Worm (Caenorhabditis elegans) whole organism, midembryonic: ENCODE measurements around the gene srz-56.

Experiments used
- cog-1 ChIP-seq: sonication (generic microtip); optimal IDR thresholded peaks from 2 replicates; lab custom pipeline; 2016; ENCODE audit warnings: missing genetic modification characterization, missing compliant biosample characterization
- ztf-29 ChIP-seq: fragments of 200-800 bp; sonication (Bioruptor generic); IDR thresholded peaks from 2 replicates; pipeline ENCODE4 v1.3.6; 2022; ENCODE audit warnings: missing genetic modification reagents, missing genetic modification characterization, missing compliant biosample characterization

ce11 chrIII:2259329-2259728 is 18.8 kb downstream of the srz-56 start:
- no peak for TF ChIP-seq cog-1
- TF ChIP-seq ztf-29 (GFP tag; lab: Robert Waterston, UW) = no peak
